Worm (Caenorhabditis elegans) whole organism, L3 larva: ENCODE results near the gene R11E3.2.

Source experiments
- ZK546.5 ChIP-seq: sonication (generic microtip); optimal IDR thresholded peaks from 2 replicates; lab custom pipeline; 2017; ENCODE audit warnings: missing biosample characterization, missing genetic modification characterization
- egl-27 ChIP-seq: sonication (generic microtip); optimal IDR thresholded peaks from 4 replicates; lab custom pipeline; 2017; ENCODE audit warnings: missing biosample characterization, missing genetic modification reagents, missing genetic modification characterization
- nhr-237 ChIP-seq: fragments of 150-350 bp; optimal IDR thresholded peaks from 2 replicates; lab custom pipeline; 2014; ENCODE audit warnings: missing biosample characterization, missing genetic modification characterization
- nhr-28 ChIP-seq: fragments of 150-350 bp; optimal IDR thresholded peaks from 2 replicates; lab custom pipeline; 2014; ENCODE audit warnings: missing biosample characterization, missing genetic modification characterization
- unc-39 ChIP-seq: sonication (generic microtip); optimal IDR thresholded peaks from 4 replicates; lab custom pipeline; 2017; ENCODE audit warnings: missing biosample characterization, missing genetic modification characterization

DNA sequence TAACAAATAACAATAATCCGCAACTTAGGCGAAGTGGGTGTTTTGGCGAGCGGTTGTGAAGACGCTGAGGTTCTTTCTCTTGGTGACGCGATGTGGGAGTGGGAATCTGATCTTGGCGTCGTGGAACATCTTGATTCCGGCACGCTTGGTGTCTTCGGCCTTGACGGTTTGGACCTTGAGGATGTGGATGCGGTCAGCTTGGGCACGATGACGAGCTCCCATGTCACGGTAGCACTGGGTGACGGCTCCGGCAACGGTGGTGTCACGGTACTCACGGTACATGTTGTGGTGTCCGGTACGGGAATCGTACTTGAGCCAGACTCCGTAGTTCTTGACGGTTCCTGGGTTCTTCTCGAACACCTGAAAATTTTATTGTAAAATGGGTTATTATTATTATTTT is 22.7 kb upstream of the R11E3.2 start:
- TF ChIP-seq nhr-28 (tag; lab: Kevin White, UChicago) (no peak), unc-39 (tag; lab: Kevin White, UChicago) (no peak), egl-27 (tag; lab: Kevin White, UChicago) (no peak), nhr-237 (tag; lab: Kevin White, UChicago) (no peak), ZK546.5 (no peak)
